ENCODE assay signal across 1 fruit fly cellular context in the genomic region with DNA sequence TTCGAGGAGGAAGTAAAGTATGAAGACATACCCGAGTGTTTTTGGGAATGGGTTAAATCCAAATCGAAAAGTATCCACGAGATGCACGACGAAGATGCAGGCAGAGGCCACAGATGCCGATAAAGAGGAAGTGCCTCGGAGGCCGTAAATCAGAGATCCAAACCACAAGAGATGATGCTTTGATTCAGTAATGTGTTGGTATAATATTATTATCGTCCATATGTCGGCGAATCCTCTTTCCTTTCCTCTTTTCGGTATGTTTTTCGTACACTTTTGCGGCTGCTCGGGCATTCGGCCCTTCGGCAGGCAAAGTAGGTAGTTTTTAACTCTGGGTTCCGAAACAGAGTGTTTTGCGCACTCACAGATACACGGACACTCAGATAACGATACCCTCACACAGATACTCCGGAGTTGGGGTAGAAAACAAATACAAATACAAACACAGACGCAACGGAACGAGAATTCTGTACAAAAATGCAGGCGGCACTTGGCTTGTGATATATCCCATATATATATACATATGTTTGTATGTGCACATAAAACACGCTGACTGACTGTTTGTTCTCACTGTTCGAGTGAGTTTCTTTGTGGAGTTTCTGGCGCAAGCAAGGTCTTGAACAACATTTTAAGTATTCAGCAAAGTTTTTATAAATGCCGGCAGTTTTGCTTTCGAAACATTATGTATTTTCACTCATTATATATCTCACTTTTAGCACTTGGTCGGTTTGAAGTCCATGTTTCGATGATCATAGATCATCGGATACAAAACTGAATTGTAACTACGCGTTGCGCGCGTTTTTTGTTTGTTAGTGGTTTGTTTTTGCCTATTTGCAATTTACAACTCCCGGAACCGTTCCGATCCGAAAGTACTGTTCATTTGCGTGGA.
TF ChIP-seq lines count a peak whose summit lies in the region.

No protein-coding gene starts in this region.

TF ChIP-seq in whole organism, embryonic, 481 proteins besides CTCF, POLR2A, EP300 and RAD21 (continued from another document and continues in another):
- TF ChIP-seq odd (GFP tag; optimal IDR thresholded peaks at IDR 0.05; lab: Kevin White, UChicago) (no peak), Ssrp (tag; optimal IDR thresholded peaks at IDR 0.05; lab: Kevin White, UChicago) (no peak), CG4707 (GFP tag; optimal IDR thresholded peaks at IDR 0.05; lab: Kevin White, UChicago) (no peak), kni (GFP tag; optimal IDR thresholded peaks at IDR 0.05; lab: Kevin White, UChicago) (peak; percentile 68), ranshi (GFP tag; IDR thresholded peaks at IDR 0.05; lab: Robert Waterston, UW) (peak; percentile 25; the same call in 1 of the 2 replicates), Drgx (GFP tag; IDR thresholded peaks at IDR 0.05; lab: Robert Waterston, UW) (no peak), cg (GFP tag; optimal IDR thresholded peaks at IDR 0.05; lab: Kevin White, UChicago) (peak; percentile 88), oc (tag; optimal IDR thresholded peaks at IDR 0.05; lab: Kevin White, UChicago) (no peak), yki (optimal IDR thresholded peaks at IDR 0.05; lab: Kevin White, UChicago) (no peak), CG34224 (GFP tag; IDR thresholded peaks at IDR 0.05; lab: Robert Waterston, UW; ENCODE audit: partially characterized antibody) (no peak; the same call in 2 of the 3 replicates), CG3281 (GFP tag; optimal IDR thresholded peaks at IDR 0.05; lab: Kevin White, UChicago) (peak; percentile 13), CG11723 (GFP tag; optimal IDR thresholded peaks at IDR 0.05; lab: Kevin White, UChicago) (no peak), CG14441 (GFP tag; IDR thresholded peaks at IDR 0.05; lab: Robert Waterston, UW) (no peak), Deaf1 (tag; optimal IDR thresholded peaks at IDR 0.05; lab: Kevin White, UChicago) (peak; percentile 72), nmo (GFP tag; optimal IDR thresholded peaks at IDR 0.05; lab: Kevin White, UChicago) (no peak), tap (tag; optimal IDR thresholded peaks at IDR 0.05; lab: Kevin White, UChicago) (no peak), br (optimal IDR thresholded peaks at IDR 0.05; lab: Kevin White, UChicago) (no peak), caup (GFP tag; optimal IDR thresholded peaks at IDR 0.05; lab: Kevin White, UChicago; ENCODE audit: severe bottlenecking) (no peak), CG2889 (GFP tag; IDR thresholded peaks at IDR 0.05; lab: Robert Waterston, UW) (no peak), CG6854 (GFP tag; optimal IDR thresholded peaks at IDR 0.05; lab: Kevin White, UChicago) (no peak), trem (tag; optimal IDR thresholded peaks at IDR 0.05; lab: Kevin White, UChicago) (no peak), peb (GFP tag; IDR thresholded peaks at IDR 0.05; lab: Robert Waterston, UW) (no peak), jumu (GFP tag; optimal IDR thresholded peaks at IDR 0.05; lab: Kevin White, UChicago) (no peak), ftz-f1 (GFP tag; optimal IDR thresholded peaks at IDR 0.05; lab: Kevin White, UChicago) (no peak), CG13775 (GFP tag; optimal IDR thresholded peaks at IDR 0.05; lab: Kevin White, UChicago) (no peak), knrl (GFP tag; IDR thresholded peaks at IDR 0.05; lab: Robert Waterston, UW; ENCODE audit: partially characterized antibody) (no peak), CG3065 (GFP tag; optimal IDR thresholded peaks at IDR 0.05; lab: Kevin White, UChicago) (no peak), CG32772 (GFP tag; IDR thresholded peaks at IDR 0.05; lab: Robert Waterston, UW) (no peak), luna (GFP tag; optimal IDR thresholded peaks at IDR 0.05; lab: Kevin White, UChicago) (no peak), Opbp (GFP tag; IDR thresholded peaks at IDR 0.05; lab: Robert Waterston, UW; ENCODE audit: partially characterized antibody) (0 out of 3 replicates have a peak, but pooled peaks have one; percentile 39), C15 (GFP tag; IDR thresholded peaks at IDR 0.05; lab: Robert Waterston, UW) (no peak), chif (GFP tag; optimal IDR thresholded peaks at IDR 0.05; lab: Kevin White, UChicago) (peak in 1 of 2 experiments; percentile 2), p53 (GFP tag; optimal IDR thresholded peaks at IDR 0.05; lab: Kevin White, UChicago) (no peak), CG14710 (tag; optimal IDR thresholded peaks at IDR 0.05; lab: Kevin White, UChicago) (peak; percentile 18), Med (GFP tag; lab: Kevin White, UChicago) (peak; percentile 46), CG18262 (tag; optimal IDR thresholded peaks at IDR 0.05; lab: Kevin White, UChicago) (peak; percentile 7), CG12236 (GFP tag; optimal IDR thresholded peaks at IDR 0.05; lab: Kevin White, UChicago) (no peak), cato (GFP tag; optimal IDR thresholded peaks at IDR 0.05; lab: Kevin White, UChicago; ENCODE audit: borderline replicate concordance) (no peak), da (GFP tag; optimal IDR thresholded peaks at IDR 0.05; lab: Kevin White, UChicago) (no peak), zfh1 (GFP tag; IDR thresholded peaks at IDR 0.05; lab: Robert Waterston, UW) (no peak), E2f2 (GFP tag; IDR thresholded peaks at IDR 0.05; lab: Robert Waterston, UW) (0 out of 2 replicates have a peak, but pooled peaks have one; percentile 12), CG1792 (GFP tag; optimal IDR thresholded peaks at IDR 0.05; lab: Kevin White, UChicago) (no peak), so (GFP tag; IDR thresholded peaks at IDR 0.05; lab: Robert Waterston, UW) (no peak), CG3995 (GFP tag; optimal IDR thresholded peaks at IDR 0.05; lab: Kevin White, UChicago) (no peak), sens (GFP tag; lab: Kevin White, UChicago) (peak; percentile 83), mirr (GFP tag; optimal IDR thresholded peaks at IDR 0.05; lab: Kevin White, UChicago) (no peak), sima (GFP tag; optimal IDR thresholded peaks at IDR 0.05; lab: Kevin White, UChicago) (no peak), CG11398 (GFP tag; optimal IDR thresholded peaks at IDR 0.05; lab: Kevin White, UChicago) (no peak), CG3726 (GFP tag; IDR thresholded peaks at IDR 0.05; lab: Robert Waterston, UW) (no peak), sd (tag; optimal IDR thresholded peaks at IDR 0.05; lab: Kevin White, UChicago) (peak; percentile 1), Fer1 (GFP tag; optimal IDR thresholded peaks at IDR 0.05; lab: Kevin White, UChicago) (no peak), seq (GFP tag; IDR thresholded peaks at IDR 0.05; lab: Robert Waterston, UW) (no peak), Hey (tag; optimal IDR thresholded peaks at IDR 0.05; lab: Kevin White, UChicago) (no peak), CG7987 (GFP tag; optimal IDR thresholded peaks at IDR 0.05; lab: Kevin White, UChicago) (no peak), Dip2 (GFP tag; IDR thresholded peaks at IDR 0.05; lab: Robert Waterston, UW) (no peak), Abd-B (GFP tag; optimal IDR thresholded peaks at IDR 0.05; lab: Kevin White, UChicago) (no peak), sens-2 (GFP tag; IDR thresholded peaks at IDR 0.05; lab: Robert Waterston, UW) (no peak), Hmx (GFP tag; optimal IDR thresholded peaks at IDR 0.05; lab: Kevin White, UChicago) (no peak), fd64A (GFP tag; optimal IDR thresholded peaks at IDR 0.05; lab: Kevin White, UChicago) (no peak), Trl (optimal IDR thresholded peaks at IDR 0.05; lab: Kevin White, UChicago) (no peak), Trl (GFP tag; optimal IDR thresholded peaks at IDR 0.05; lab: Kevin White, UChicago) (no peak), CG1832 (GFP tag; optimal IDR thresholded peaks at IDR 0.05; lab: Kevin White, UChicago) (no peak), zf30C (GFP tag; optimal IDR thresholded peaks at IDR 0.05; lab: Kevin White, UChicago) (no peak), dati (GFP tag; IDR thresholded peaks at IDR 0.05; lab: Robert Waterston, UW) (no peak), D19B (GFP tag; optimal IDR thresholded peaks at IDR 0.05; lab: Kevin White, UChicago) (no peak), CG10979 (tag; optimal IDR thresholded peaks at IDR 0.05; lab: Kevin White, UChicago) (peak; percentile 18), CG3407 (GFP tag; optimal IDR thresholded peaks at IDR 0.05; lab: Kevin White, UChicago) (no peak), MBD-R2 (GFP tag; IDR thresholded peaks at IDR 0.05; lab: Robert Waterston, UW) (no peak), CG6689 (GFP tag; IDR thresholded peaks at IDR 0.05; lab: Robert Waterston, UW) (no peak), CG2678 (tag; optimal IDR thresholded peaks at IDR 0.05; lab: Kevin White, UChicago) (peak; percentile 6), tna (GFP tag; IDR thresholded peaks at IDR 0.05; lab: Robert Waterston, UW; ENCODE audit: partially characterized antibody) (peak; percentile 9; the same call in 1 of the 2 replicates), CG10543 (GFP tag; optimal IDR thresholded peaks at IDR 0.05; lab: Kevin White, UChicago) (no peak), CG1529 (GFP tag; optimal IDR thresholded peaks at IDR 0.05; lab: Kevin White, UChicago) (no peak), CG13296 (GFP tag; optimal IDR thresholded peaks at IDR 0.05; lab: Kevin White, UChicago) (no peak), CG18764 (GFP tag; optimal IDR thresholded peaks at IDR 0.05; lab: Kevin White, UChicago) (no peak), ham (GFP tag; IDR thresholded peaks at IDR 0.05; lab: Robert Waterston, UW) (no peak), Asciz (GFP tag; optimal IDR thresholded peaks at IDR 0.05; lab: Kevin White, UChicago) (no peak), btn (GFP tag; optimal IDR thresholded peaks at IDR 0.05; lab: Kevin White, UChicago) (no peak), TFAM (GFP tag; optimal IDR thresholded peaks at IDR 0.05; lab: Kevin White, UChicago) (no peak), CG14050 (GFP tag; IDR thresholded peaks at IDR 0.05; lab: Robert Waterston, UW) (no peak), chm (GFP tag; IDR thresholded peaks at IDR 0.05; lab: Robert Waterston, UW) (peak; percentile 88), fru (optimal IDR thresholded peaks at IDR 0.05; lab: Kevin White, UChicago) (no peak), CG15696 (tag; optimal IDR thresholded peaks at IDR 0.05; lab: Kevin White, UChicago) (peak; percentile 7), pum (GFP tag; optimal IDR thresholded peaks at IDR 0.05; lab: Kevin White, UChicago) (no peak), bbx (GFP tag; IDR thresholded peaks at IDR 0.05; lab: Robert Waterston, UW; ENCODE audit: partially characterized antibody) (no peak; the same call in none of the 2 replicates), Dp (GFP tag; optimal IDR thresholded peaks at IDR 0.05; lab: Kevin White, UChicago) (no peak), pita (GFP tag; optimal IDR thresholded peaks at IDR 0.05; lab: Kevin White, UChicago) (peak; percentile 4), Lhr (GFP tag; optimal IDR thresholded peaks at IDR 0.05; lab: Kevin White, UChicago) (no peak), Hr51 (GFP tag; optimal IDR thresholded peaks at IDR 0.05; lab: Kevin White, UChicago) (no peak), gsb (GFP tag; IDR thresholded peaks at IDR 0.05; lab: Robert Waterston, UW) (no peak), CG1024 (GFP tag; IDR thresholded peaks at IDR 0.05; lab: Robert Waterston, UW) (no peak), CG6254 (GFP tag; optimal IDR thresholded peaks at IDR 0.05; lab: Kevin White, UChicago) (peak; percentile 1), CG10654 (GFP tag; optimal IDR thresholded peaks at IDR 0.05; lab: Kevin White, UChicago) (no peak), en (GFP tag; optimal IDR thresholded peaks at IDR 0.05; lab: Kevin White, UChicago) (no peak), NC2β (GFP tag; optimal IDR thresholded peaks at IDR 0.05; lab: Kevin White, UChicago) (no peak), CG11247 (GFP tag; IDR thresholded peaks at IDR 0.05; lab: Robert Waterston, UW) (no peak), pan (optimal IDR thresholded peaks at IDR 0.05; lab: Kevin White, UChicago) (no peak), pan (GFP tag; optimal IDR thresholded peaks at IDR 0.05 in 1 of 2, IDR thresholded peaks at IDR 0.05 in 1 of 2) (no peak), B-H1 (GFP tag; IDR thresholded peaks at IDR 0.05; lab: Robert Waterston, UW) (no peak), CG5245 (GFP tag; optimal IDR thresholded peaks at IDR 0.05; lab: Kevin White, UChicago) (no peak), CG7786 (GFP tag; optimal IDR thresholded peaks at IDR 0.05; lab: Kevin White, UChicago) (no peak), Dref (GFP tag; IDR thresholded peaks at IDR 0.05; lab: Robert Waterston, UW) (no peak), CG11695 (GFP tag; IDR thresholded peaks at IDR 0.05; lab: Robert Waterston, UW) (no peak), CG17385 (GFP tag; optimal IDR thresholded peaks at IDR 0.05; lab: Kevin White, UChicago) (peak; percentile 24), ERR (GFP tag; optimal IDR thresholded peaks at IDR 0.05; lab: Kevin White, UChicago) (no peak), Hr39 (optimal IDR thresholded peaks at IDR 0.05; lab: Kevin White, UChicago) (no peak), CG17568 (GFP tag; optimal IDR thresholded peaks at IDR 0.05; lab: Kevin White, UChicago) (no peak), Atf-2 (GFP tag; optimal IDR thresholded peaks at IDR 0.05; lab: Kevin White, UChicago) (no peak), CG33213 (GFP tag; optimal IDR thresholded peaks at IDR 0.05; lab: Kevin White, UChicago) (no peak), Poxn (GFP tag; IDR thresholded peaks at IDR 0.05; lab: Robert Waterston, UW) (no peak), CG13894 (tag; optimal IDR thresholded peaks at IDR 0.05; lab: Kevin White, UChicago) (no peak), CG30403 (GFP tag; optimal IDR thresholded peaks at IDR 0.05; lab: Kevin White, UChicago) (no peak), sna (GFP tag; IDR thresholded peaks at IDR 0.05; lab: Robert Waterston, UW; ENCODE audit: partially characterized antibody) (no peak), salm (tag; optimal IDR thresholded peaks at IDR 0.05; lab: Kevin White, UChicago) (no peak), disco-r (GFP tag; optimal IDR thresholded peaks at IDR 0.05; lab: Kevin White, UChicago) (no peak), CG7839 (tag; optimal IDR thresholded peaks at IDR 0.05; lab: Kevin White, UChicago) (no peak), dpn (GFP tag; optimal IDR thresholded peaks at IDR 0.05; lab: Kevin White, UChicago) (no peak), NK7.1 (GFP tag; optimal IDR thresholded peaks at IDR 0.05; lab: Kevin White, UChicago) (no peak), sim (GFP tag; IDR thresholded peaks at IDR 0.05; lab: Robert Waterston, UW) (no peak), Vsx1 (GFP tag; optimal IDR thresholded peaks at IDR 0.05; lab: Kevin White, UChicago) (no peak), cad (GFP tag; optimal IDR thresholded peaks at IDR 0.05; lab: Kevin White, UChicago) (peak; percentile 20), Camta (GFP tag; optimal IDR thresholded peaks at IDR 0.05; lab: Kevin White, UChicago) (no peak), CG18619 (GFP tag; optimal IDR thresholded peaks at IDR 0.05; lab: Kevin White, UChicago) (no peak), crol (GFP tag; IDR thresholded peaks at IDR 0.05; lab: Robert Waterston, UW) (no peak), z (GFP tag; IDR thresholded peaks at IDR 0.05; lab: Robert Waterston, UW) (peak; percentile 87), row (GFP tag; IDR thresholded peaks at IDR 0.05; lab: Robert Waterston, UW) (no peak), Neu2 (GFP tag; optimal IDR thresholded peaks at IDR 0.05; lab: Kevin White, UChicago; ENCODE audit: borderline replicate concordance) (no peak)
